Worm (Caenorhabditis elegans): Measurements from ENCODE around the gene F41C3.8.

Gene F41C3.8

DNA sequence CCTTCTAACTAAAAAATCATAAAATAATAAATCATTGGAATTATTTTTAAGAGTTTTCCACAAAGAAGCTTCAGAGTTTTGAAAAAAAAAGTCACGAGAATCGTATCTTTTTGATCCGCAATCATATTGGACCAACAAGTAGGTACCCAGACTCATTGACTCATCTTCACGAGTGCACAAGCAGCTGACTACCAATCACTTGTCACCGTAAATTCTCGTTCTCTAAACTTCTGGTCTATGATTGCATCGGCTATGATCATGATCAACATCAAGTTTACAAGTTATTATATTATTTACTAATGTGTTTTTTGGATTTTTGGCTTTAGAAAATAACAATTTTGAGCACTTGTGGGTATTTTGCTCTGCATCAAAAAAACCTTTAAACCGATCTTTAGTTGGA is 39.6 kb upstream of the F41C3.8 start (continued):
- no peak for TF ChIP-seq Y116A8C.19 (tag; optimal IDR thresholded peaks at IDR 0.05; ENCODE audit: borderline replicate concordance)
- no peak for TF ChIP-seq ceh-8 (GFP tag; optimal IDR thresholded peaks at IDR 0.05)
- peak in 1 of 2 experiments; percentile 22 for TF ChIP-seq lsy-2 (tag; optimal IDR thresholded peaks at IDR 0.05)
- TF ChIP-seq rnt-1 (tag; optimal IDR thresholded peaks at IDR 0.05): peak; percentile 26
- no peak for TF ChIP-seq mep-1 (tag; optimal IDR thresholded peaks at IDR 0.05)
- TF ChIP-seq sox-4 (tag; optimal IDR thresholded peaks at IDR 0.05): no peak
- TF ChIP-seq nhr-19 (GFP tag; conservative IDR thresholded peaks at IDR 0.05): 0 out of 2 replicates have a peak, but pooled peaks have one; percentile 17
- peak; percentile 5 for TF ChIP-seq snu-23 (GFP tag; optimal IDR thresholded peaks at IDR 0.05)
- TF ChIP-seq xbp-1 (tag; optimal IDR thresholded peaks at IDR 0.05): no peak
- no peak for TF ChIP-seq pqm-1 (tag; optimal IDR thresholded peaks at IDR 0.05)
- no peak for TF ChIP-seq pax-3 (tag; optimal IDR thresholded peaks at IDR 0.05)
- no peak for TF ChIP-seq tbx-2 (tag; optimal IDR thresholded peaks at IDR 0.05)
- TF ChIP-seq nhr-71 (tag; optimal IDR thresholded peaks at IDR 0.05): peak; percentile 48
- TF ChIP-seq alr-1 (tag; optimal IDR thresholded peaks at IDR 0.05; ENCODE audit: borderline replicate concordance): no peak
- no peak for TF ChIP-seq nhr-84 (tag; optimal IDR thresholded peaks at IDR 0.05)
- no peak for TF ChIP-seq nhr-90 (tag; optimal IDR thresholded peaks at IDR 0.05; ENCODE audit: poor library complexity)
- no peak for TF ChIP-seq isw-1 (GFP tag; IDR thresholded peaks at IDR 0.05)
- TF ChIP-seq ceh-90 (tag; optimal IDR thresholded peaks at IDR 0.05): no peak
- no peak for TF ChIP-seq ceh-63 (GFP tag; optimal IDR thresholded peaks at IDR 0.05)
- no peak for TF ChIP-seq F16B12.6 (tag; optimal IDR thresholded peaks at IDR 0.05)
- no peak for TF ChIP-seq unc-130 (tag; optimal IDR thresholded peaks at IDR 0.05)

DNA sequence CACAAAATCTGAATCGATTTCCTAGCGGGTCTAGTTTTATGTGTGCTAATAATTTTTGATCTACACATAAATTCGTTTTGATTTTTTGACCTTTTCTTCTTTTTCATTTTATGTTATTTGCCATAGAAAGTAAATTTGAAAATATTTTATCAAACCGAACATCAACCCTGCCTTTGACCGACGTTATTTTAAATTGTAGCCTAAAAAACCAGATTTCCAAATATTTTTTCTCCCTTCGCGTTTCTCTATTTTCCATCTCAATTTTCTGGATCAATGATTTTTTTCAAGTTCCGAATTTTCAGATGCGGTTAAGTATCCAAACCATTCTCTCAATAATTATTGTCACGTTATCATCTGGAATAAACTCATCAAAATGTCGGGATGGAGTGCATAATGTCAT is 37.9 kb upstream of the F41C3.8 start, which contains the start of gene T05A7.1:
Gene T05A7.1 (plus strand): TSS at position 301 of the 400 bp plus-strand sequence.
- TF ChIP-seq ztf-11 (tag; optimal IDR thresholded peaks at IDR 0.05) (no peak), fos-1 (tag; optimal IDR thresholded peaks at IDR 0.05) (no peak), mab-9 (GFP tag; IDR thresholded peaks at IDR 0.05) (no peak)

DNA sequence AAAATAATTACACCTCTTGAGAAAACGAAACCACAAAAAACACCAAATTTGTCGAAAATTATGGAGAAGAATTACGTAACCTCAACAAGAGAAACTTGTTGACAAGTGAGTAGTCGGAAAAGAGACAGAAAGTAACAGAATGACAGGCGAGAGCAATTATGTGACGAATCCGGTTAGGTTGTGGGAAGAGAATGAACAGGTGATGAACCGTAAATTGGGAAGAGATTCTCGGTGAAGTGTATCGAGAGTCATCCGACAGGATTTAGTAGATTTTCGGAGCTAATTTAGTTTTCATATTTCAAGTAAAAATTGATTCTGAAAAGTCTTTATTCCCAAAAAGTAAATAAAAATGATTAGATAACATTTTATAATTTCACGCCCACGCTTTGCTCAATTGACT is 34.5 kb upstream of the F41C3.8 start, which contains the start of gene T05A7.7:
Gene T05A7.7 (minus strand): TSS at position 101 of the 400 bp plus-strand sequence.
- TF ChIP-seq blmp-1 (tag; optimal IDR thresholded peaks at IDR 0.05) (peak; percentile 43), sptf-1 (tag; optimal IDR thresholded peaks at IDR 0.05) (no peak)

DNA sequence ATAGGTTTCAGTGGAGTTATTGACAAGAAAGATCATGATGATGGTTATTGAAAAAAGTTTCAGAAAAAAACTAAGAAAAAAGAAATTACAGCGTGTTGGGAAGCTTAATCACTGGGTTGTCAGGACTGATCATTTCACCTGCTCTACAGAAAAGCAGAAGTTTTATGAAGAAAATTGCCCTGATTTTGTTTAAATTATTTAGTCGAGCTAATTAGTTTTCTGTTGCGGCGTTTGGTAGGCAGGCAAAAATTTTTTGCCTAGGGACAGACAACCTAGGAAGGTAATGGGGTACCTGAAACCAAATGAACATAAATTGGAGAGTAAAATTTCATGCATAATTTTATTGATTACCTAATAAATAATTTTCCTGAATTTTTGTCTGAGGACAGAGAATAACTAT is 32.2 kb upstream of the F41C3.8 start, which contains the start of gene sre-40:
Gene sre-40 (minus strand): TSS at position 101 of the 400 bp plus-strand sequence.
- TF ChIP-seq tlp-1 (tag; optimal IDR thresholded peaks at IDR 0.05): no peak
- TF ChIP-seq zip-4 (GFP tag; optimal IDR thresholded peaks at IDR 0.05): no peak

DNA sequence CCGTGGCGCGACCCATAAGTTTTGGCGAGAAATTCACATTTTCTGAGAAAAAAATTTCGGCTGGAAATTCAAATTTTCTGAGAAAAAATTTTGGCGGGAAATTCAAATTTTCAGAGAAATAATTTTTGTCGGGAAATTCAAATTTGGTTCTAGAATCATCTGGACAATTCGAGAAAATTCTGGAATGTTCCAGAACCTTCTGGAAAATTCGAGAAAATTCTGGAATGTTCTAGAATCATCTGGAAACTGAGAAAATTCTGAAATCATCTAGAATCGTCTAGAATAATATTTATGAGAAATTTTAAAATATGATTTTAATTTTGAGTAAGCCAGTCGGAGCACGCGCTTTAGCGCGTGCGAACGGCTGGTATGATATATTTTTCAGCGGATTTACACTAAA is 31.0 kb upstream of the F41C3.8 start:
- TF ChIP-seq unc-62 (GFP tag; optimal IDR thresholded peaks at IDR 0.05) (no peak), nhr-76 (tag; optimal IDR thresholded peaks at IDR 0.05) (no peak), sox-4 (tag; optimal IDR thresholded peaks at IDR 0.05) (no peak), nhr-71 (tag; optimal IDR thresholded peaks at IDR 0.05) (no peak), mep-1 (tag; optimal IDR thresholded peaks at IDR 0.05) (no peak), pax-3 (tag; optimal IDR thresholded peaks at IDR 0.05) (no peak), zip-4 (GFP tag; optimal IDR thresholded peaks at IDR 0.05) (no peak), unc-86 (tag; optimal IDR thresholded peaks at IDR 0.05) (no peak), aly-2 (tag; optimal IDR thresholded peaks at IDR 0.05) (no peak), nhr-84 (tag; optimal IDR thresholded peaks at IDR 0.05) (no peak), C34B4.2 (tag; optimal IDR thresholded peaks at IDR 0.05) (no peak), nhr-28 (tag; optimal IDR thresholded peaks at IDR 0.05) (no peak), ceh-8 (GFP tag; optimal IDR thresholded peaks at IDR 0.05) (no peak)
